Worm (Caenorhabditis elegans): ENCODE data around the gene K04G11.1.

DNA sequence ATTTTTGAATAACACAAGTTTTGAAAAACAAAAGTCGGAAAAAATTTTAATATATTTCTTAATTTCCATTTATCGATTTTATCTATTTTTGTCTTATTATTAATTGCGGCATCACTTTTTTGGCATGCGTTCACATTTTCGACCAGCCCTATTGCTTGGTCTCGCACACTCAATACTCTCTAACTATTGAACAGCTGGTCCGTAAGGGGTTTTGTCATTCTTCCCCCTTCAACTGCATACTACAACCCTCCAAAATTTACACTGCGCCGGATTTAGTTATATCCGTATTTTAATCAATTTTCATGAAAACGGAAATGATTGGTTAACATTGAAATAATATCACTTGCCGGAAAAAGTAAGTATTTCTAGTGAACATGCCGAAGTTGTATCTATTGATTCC is 7.9 kb upstream of the K04G11.1 start, which contains the start of gene C11H1.7:
- TF ChIP-seq fkh-10 (GFP tag; optimal IDR thresholded peaks at IDR 0.05): no peak
- TF ChIP-seq ama-1 (optimal IDR thresholded peaks at IDR 0.05): no peak
- no peak for TF ChIP-seq ceh-19 (GFP tag; optimal IDR thresholded peaks at IDR 0.05)
- TF ChIP-seq nhr-11 (tag; optimal IDR thresholded peaks at IDR 0.05): no peak
- TF ChIP-seq ceh-18 (tag; optimal IDR thresholded peaks at IDR 0.05): no peak
- TF ChIP-seq nhr-232 (tag; optimal IDR thresholded peaks at IDR 0.05): no peak
- no peak for TF ChIP-seq unc-86 (tag; optimal IDR thresholded peaks at IDR 0.05)
